Worm (Caenorhabditis elegans): ENCODE measurements around the gene ZC487.1.

- no peak for TF ChIP-seq ama-1 (optimal IDR thresholded peaks at IDR 0.05)
- TF ChIP-seq flt-1 (GFP tag; IDR thresholded peaks at IDR 0.05): no peak
Observed at ce11 chrV:6731594-6731993, 4.3 kb downstream of the ZC487.1 start, which contains the start of gene grl-9.

Data from whole organism, early embryonic.